Worm (Caenorhabditis elegans) whole organism, L1 larva: ENCODE data around the gene tctn-1.

ENCODE experiments used
- dsc-1 ChIP-seq: sonication (generic microtip); optimal IDR thresholded peaks from 2 replicates; lab custom pipeline; 2016; ENCODE audit warnings: mild to moderate bottlenecking, missing genetic modification characterization, missing compliant biosample characterization
- lin-39 ChIP-seq: fragments of 150-350 bp; optimal IDR thresholded peaks from 2 replicates; lab custom pipeline; 2014; ENCODE audit warnings: missing biosample characterization, missing genetic modification reagents, missing genetic modification characterization
- nhr-11 ChIP-seq: fragments of 150-350 bp; optimal IDR thresholded peaks from 2 replicates; lab custom pipeline; 2014; ENCODE audit warnings: missing biosample characterization, missing genetic modification characterization
- nhr-76 ChIP-seq: sonication (generic microtip); optimal IDR thresholded peaks from 2 replicates; lab custom pipeline; 2017; ENCODE audit warnings: missing biosample characterization, missing genetic modification characterization
- nhr-84 ChIP-seq: sonication (generic microtip); optimal IDR thresholded peaks from 2 replicates; lab custom pipeline; 2017; ENCODE audit warnings: missing biosample characterization, missing genetic modification characterization
- swsn-7 ChIP-seq: sonication (generic microtip); optimal IDR thresholded peaks from 2 replicates; lab custom pipeline; 2016; ENCODE audit warnings: missing genetic modification characterization, missing compliant biosample characterization
- unc-30 ChIP-seq: sonication (generic microtip); optimal IDR thresholded peaks from 2 replicates; lab custom pipeline; 2017; ENCODE audit warnings: missing biosample characterization, missing genetic modification characterization
- unc-62 ChIP-seq: fragments of 150-350 bp; optimal IDR thresholded peaks from 2 replicates; lab custom pipeline; 2014; ENCODE audit warnings: missing biosample characterization, missing genetic modification reagents, missing genetic modification characterization
- zag-1 ChIP-seq: fragments of 150-350 bp; optimal IDR thresholded peaks from 2 replicates; lab custom pipeline; 2014; ENCODE audit warnings: missing biosample characterization, missing genetic modification characterization
- ztf-11 ChIP-seq, 2 experiments: sonication (generic microtip); optimal IDR thresholded peaks; 2 replicates each; lab custom pipeline; 2016 to 2017; ENCODE audit warnings: missing genetic modification characterization in 2 of 2, missing biosample characterization in 1 of 2, missing compliant biosample characterization in 1 of 2

DNA sequence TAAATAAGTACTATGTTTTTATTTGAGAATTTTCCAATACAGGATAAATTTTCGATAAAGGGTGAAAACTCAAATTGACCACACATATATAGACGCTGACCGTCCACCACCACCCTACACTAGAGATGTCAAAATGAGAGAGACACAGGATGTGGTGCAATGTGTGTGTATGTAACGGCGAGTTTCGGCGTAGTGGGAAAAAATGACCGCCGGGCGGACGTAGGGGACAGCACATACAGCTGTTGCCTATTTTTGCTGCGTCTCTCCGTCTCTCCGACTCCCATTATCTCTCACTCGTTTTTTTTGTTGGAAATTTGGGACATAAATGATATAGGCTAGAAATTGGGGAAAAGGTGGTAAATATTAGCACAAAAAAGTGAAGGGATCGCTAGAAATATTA is 33.5 kb upstream of the tctn-1 start:
- TF ChIP-seq nhr-76 (no peak), ztf-11 (tag; optimal IDR thresholded peaks at IDR 0.05; lab: Kevin White, UChicago) (no peak), zag-1 (tag; lab: Kevin White, UChicago) (no peak), unc-62 (GFP tag; lab: Kevin White, UChicago) (no peak), swsn-7 (tag; lab: Kevin White, UChicago) (no peak), dsc-1 (tag; lab: Kevin White, UChicago) (no peak), unc-30 (tag; lab: Kevin White, UChicago) (no peak), lin-39 (no peak), nhr-11 (tag; lab: Kevin White, UChicago) (no peak), nhr-84 (tag; lab: Kevin White, UChicago) (no peak)
